Worm (Caenorhabditis elegans): Measurements from ENCODE around the gene pqn-15.

pqn-15 gene

DNA sequence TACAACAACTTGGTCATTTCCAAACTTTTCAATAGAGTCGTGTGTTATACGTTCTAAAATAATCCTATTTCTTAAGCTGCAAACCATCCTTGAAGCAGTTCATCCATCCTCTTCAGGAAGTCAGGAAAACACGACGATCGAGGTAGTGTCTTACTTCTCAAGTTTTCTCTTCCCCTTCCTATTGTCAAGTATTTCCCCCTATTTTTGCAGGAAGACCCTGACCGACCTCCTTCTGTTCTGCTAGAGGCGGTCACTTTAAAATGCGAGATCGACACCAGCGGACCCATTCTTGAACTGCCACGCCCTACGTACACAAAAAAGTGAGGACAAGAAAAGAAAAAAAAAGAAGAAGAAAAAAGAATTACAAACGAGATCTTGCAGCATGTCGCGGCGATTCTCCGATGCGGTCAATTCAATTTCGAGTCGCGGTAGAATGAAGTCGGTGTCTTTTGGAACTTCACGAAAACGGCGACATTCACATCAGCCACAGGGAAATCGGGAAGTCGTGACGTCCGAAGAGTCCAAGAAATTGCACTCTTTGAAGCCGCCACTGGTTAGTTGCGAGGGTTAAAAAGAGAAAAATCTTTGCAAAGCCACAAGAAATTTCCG is 16.2 kb upstream of the pqn-15 start:
- TF ChIP-seq hrde-1 (tag; optimal IDR thresholded peaks at IDR 0.05; ENCODE audit: borderline replicate concordance), result no peak

- TF ChIP-seq lsl-1 (GFP tag; optimal IDR thresholded peaks at IDR 0.05) (no peak), ztf-26 (tag; optimal IDR thresholded peaks at IDR 0.05) (no peak), lin-54 (GFP tag; optimal IDR thresholded peaks at IDR 0.05) (no peak), ztf-6 (GFP tag; IDR thresholded peaks at IDR 0.05) (no peak), Y95B8A.8 (GFP tag; IDR thresholded peaks at IDR 0.05) (no peak), zfh-2 (GFP tag; conservative IDR thresholded peaks at IDR 0.05) (no peak), Y67H2A.10 (GFP tag; conservative IDR thresholded peaks at IDR 0.05) (no peak), F33H1.4 (GFP tag; IDR thresholded peaks at IDR 0.05) (no peak), K12H6.12 (tag; optimal IDR thresholded peaks at IDR 0.05) (no peak), Y79H2A.3 (GFP tag; conservative IDR thresholded peaks at IDR 0.05) (no peak), hsf-1 (GFP tag; IDR thresholded peaks at IDR 0.05) (no peak), madf-8 (GFP tag; conservative IDR thresholded peaks at IDR 0.05) (no peak), nhr-27 (tag; optimal IDR thresholded peaks at IDR 0.05) (no peak), nhr-90 (tag; optimal IDR thresholded peaks at IDR 0.05) (no peak), dpff-1 (tag; optimal IDR thresholded peaks at IDR 0.05) (no peak), lin-40 (tag; optimal IDR thresholded peaks at IDR 0.05) (no peak), B0035.1 (tag; optimal IDR thresholded peaks at IDR 0.05) (no peak), B0019.2 (GFP tag; conservative IDR thresholded peaks at IDR 0.05) (no peak), egl-18 (GFP tag; IDR thresholded peaks at IDR 0.05) (no peak)
Measured at ce11 chrX:4320563-4320962, 13.8 kb upstream of the pqn-15 start, which contains the start of gene dop-6. dop-6 (plus strand) TSS chrX:4320863.

ce11 chrX:4317095-4317494 is 10.3 kb upstream of the pqn-15 start:
- TF ChIP-seq lsy-27 (tag; optimal IDR thresholded peaks at IDR 0.05; ENCODE audit: borderline replicate concordance, insufficient read depth) (no peak), rpc-1 (optimal IDR thresholded peaks at IDR 0.05) (no peak), rpc-1 (tag; optimal IDR thresholded peaks at IDR 0.05) (no peak), F37B4.10 (GFP tag; IDR thresholded peaks at IDR 0.05) (no peak), bed-1 (GFP tag; IDR thresholded peaks at IDR 0.05) (no peak)

DNA sequence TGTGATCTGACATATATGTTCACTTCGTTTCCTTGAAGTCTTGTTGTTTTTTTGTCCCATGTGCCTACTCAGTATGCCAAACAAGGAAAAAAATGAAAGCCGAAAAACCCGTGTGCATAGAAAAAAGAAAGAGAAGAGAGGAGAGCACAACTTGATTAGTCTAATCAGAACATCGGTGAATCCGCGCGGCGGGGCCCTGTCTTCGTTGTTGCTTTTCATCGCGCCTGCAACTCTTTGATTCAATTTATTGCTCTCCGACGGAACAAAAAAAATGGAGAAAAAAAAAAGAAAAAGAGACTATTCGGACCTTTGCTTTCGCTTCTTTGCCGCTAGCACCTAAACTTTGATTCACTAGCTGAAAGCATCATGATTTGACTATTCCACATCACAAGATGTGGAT is 8.2 kb upstream of the pqn-15 start:
- TF ChIP-seq F57A8.1 (GFP tag; optimal IDR thresholded peaks at IDR 0.05) (no peak), ccch-3 (GFP tag; optimal IDR thresholded peaks at IDR 0.05) (no peak), die-1 (tag; optimal IDR thresholded peaks at IDR 0.05) (no peak), ceh-100 (GFP tag; IDR thresholded peaks at IDR 0.05) (no peak)

DNA sequence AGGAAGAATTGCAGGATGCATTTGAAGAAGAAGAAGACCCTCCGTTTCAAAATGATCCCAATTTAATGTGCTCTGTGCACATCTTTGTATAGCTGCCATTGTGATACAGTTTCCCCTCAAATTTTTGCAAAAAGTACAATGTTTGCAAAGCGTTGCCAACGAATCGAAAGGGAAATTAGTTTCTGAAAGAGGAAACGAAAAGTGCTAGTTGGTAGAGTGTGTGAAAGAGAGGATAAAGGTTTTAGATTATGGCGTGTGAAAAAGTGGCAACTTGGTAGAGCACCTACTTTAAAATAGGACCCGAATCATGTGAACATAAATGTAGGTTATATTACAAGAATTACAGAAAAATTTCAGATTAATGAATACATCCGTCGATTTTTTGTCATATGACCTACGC is 4.9 kb upstream of the pqn-15 start, which contains the start of gene C52B9.8:
C52B9.8 (minus strand) TSS at position 101 of the 400 bp plus-strand sequence.
- TF ChIP-seq nfya-1 (tag; optimal IDR thresholded peaks at IDR 0.05; ENCODE audit: borderline replicate concordance, insufficient read depth) (no peak), ztf-26 (tag; optimal IDR thresholded peaks at IDR 0.05) (no peak), ztf-3 (GFP tag; optimal IDR thresholded peaks at IDR 0.05) (no peak), F55B11.4 (tag; optimal IDR thresholded peaks at IDR 0.05; ENCODE audit: borderline replicate concordance, insufficient read depth) (no peak), xnd-1 (tag; optimal IDR thresholded peaks at IDR 0.05) (no peak), akir-1 (GFP tag; optimal IDR thresholded peaks at IDR 0.05) (no peak), B0035.1 (tag; optimal IDR thresholded peaks at IDR 0.05) (no peak), zfh-2 (GFP tag; conservative IDR thresholded peaks at IDR 0.05) (no peak), Y67H2A.10 (GFP tag; conservative IDR thresholded peaks at IDR 0.05) (no peak), bed-2 (GFP tag; IDR thresholded peaks at IDR 0.05) (no peak), F39B2.1 (GFP tag; IDR thresholded peaks at IDR 0.05) (no peak), nfyb-1 (GFP tag; IDR thresholded peaks at IDR 0.05) (no peak), ceh-79 (tag; optimal IDR thresholded peaks at IDR 0.05) (no peak), lag-1 (GFP tag; IDR thresholded peaks at IDR 0.05) (no peak), hrde-1 (tag; optimal IDR thresholded peaks at IDR 0.05; ENCODE audit: borderline replicate concordance) (no peak)
